Fruit fly (Drosophila melanogaster): ENCODE measurements around the gene Rh5.
"Not testable (repeated sequence)": the region's sequence is repeated elsewhere in the genome, so short reads cannot be mapped to it uniquely, and the experiment has no call there.

Rh5 gene

dm6 chr2L:11989210-11989609 is 18.7 kb upstream of the Rh5 start:
- no peak for TF ChIP-seq noc (tag; optimal IDR thresholded peaks at IDR 0.05)

dm6 chr2L:11989729-11990128 is 18.2 kb upstream of the Rh5 start, which contains the start of the genes zuc and dgt2:
TSS of gene zuc (minus strand) at chr2L:11989882.
TSS of gene dgt2 (plus strand) at chr2L:11989936.
- no peak for TF ChIP-seq noc (tag; optimal IDR thresholded peaks at IDR 0.05)

dm6 chr2L:11990458-11991065 is 17.4 kb upstream of the Rh5 start, which contains the start of gene escl:
TSS of gene escl (plus strand) at chr2L:11990927.
- TF ChIP-seq noc (tag; optimal IDR thresholded peaks at IDR 0.05), result no peak

dm6 chr2L:11992602-11993001 is 15.4 kb upstream of the Rh5 start, which contains the start of gene Ada1-2:
TSS of gene Ada1-2 (plus strand) at chr2L:11992902.
- not testable (repeated sequence) for TF ChIP-seq noc (tag; optimal IDR thresholded peaks at IDR 0.05)

dm6 chr2L:11995332-11995790 is 12.6 kb upstream of the Rh5 start, which contains the start of the genes CG18789 and Qtzl:
TSS of gene CG18789 (minus strand) at chr2L:11995432.
TSS of gene Qtzl (plus strand) at chr2L:11995740.
- not testable (repeated sequence) for TF ChIP-seq noc (tag; optimal IDR thresholded peaks at IDR 0.05)

- TF ChIP-seq noc (tag; optimal IDR thresholded peaks at IDR 0.05), result not testable (repeated sequence)
Measured at dm6 chr2L:11996509-11996908, 11.4 kb upstream of the Rh5 start, which contains the start of gene Ada1-1. TSS of gene Ada1-1 (plus strand) at chr2L:11996809.

dm6 chr2L:11999240-11999704 is 8.7 kb upstream of the Rh5 start, which contains the start of the genes CG18787 and Nfs1:
TSS of gene CG18787 (minus strand) at chr2L:11999340.
TSS of gene Nfs1 (plus strand) at chr2L:11999654.
- not testable (repeated sequence) for TF ChIP-seq noc (tag; optimal IDR thresholded peaks at IDR 0.05)

dm6 chr2L:12001132-12001531 is 6.8 kb upstream of the Rh5 start:
- no peak for TF ChIP-seq noc (tag; optimal IDR thresholded peaks at IDR 0.05)

dm6 chr2L:12002051-12002450 is 5.9 kb upstream of the Rh5 start, which contains the start of gene Hacd1:
TSS of gene Hacd1 (minus strand) at chr2L:12002266.
- peak; percentile 36 for TF ChIP-seq noc (tag; optimal IDR thresholded peaks at IDR 0.05)

dm6 chr2L:12002922-12003791 is 4.8 kb upstream of the Rh5 start:
- peak; percentile 60 for TF ChIP-seq noc (tag; optimal IDR thresholded peaks at IDR 0.05)

- TF ChIP-seq noc (tag; optimal IDR thresholded peaks at IDR 0.05), result peak; percentile 78
Measured at dm6 chr2L:12003792-12004210, 4.2 kb upstream of the Rh5 start.

- peak; percentile 42 for TF ChIP-seq noc (tag; optimal IDR thresholded peaks at IDR 0.05)
Measured at dm6 chr2L:12004211-12004979, 3.6 kb upstream of the Rh5 start.

dm6 chr2L:12005436-12006396 is 2.2 kb upstream of the Rh5 start:
- peak; percentile 3 for TF ChIP-seq noc (tag; optimal IDR thresholded peaks at IDR 0.05)
